Worm (Caenorhabditis elegans) whole organism, L4 larva: ENCODE results near the gene B0280.9.

ENCODE experiments used
- F37D6.2 ChIP-seq: sonication (generic microtip); optimal IDR thresholded peaks from 2 replicates; lab custom pipeline; 2016; ENCODE audit warnings: mild to moderate bottlenecking, missing genetic modification characterization, missing compliant biosample characterization
- T26A8.4 ChIP-seq: fragments of 200-800 bp; sonication (Bioruptor generic); IDR thresholded peaks from 2 replicates; pipeline ENCODE4 v1.3.6; 2022; ENCODE audit warnings: missing genetic modification characterization, missing compliant biosample characterization
- Y75B8A.6 ChIP-seq: fragments of 200-800 bp; sonication (Bioruptor generic); IDR thresholded peaks from 2 replicates; pipeline ENCODE4 v1.3.6; 2022; ENCODE audit warnings: missing genetic modification reagents, missing genetic modification characterization, missing compliant biosample characterization
- ZK337.2 ChIP-seq: fragments of 200-800 bp; sonication (Bioruptor generic); IDR thresholded peaks from 2 replicates; pipeline ENCODE4 v1.3.6; 2022; ENCODE audit warnings: missing genetic modification reagents, missing genetic modification characterization, missing compliant biosample characterization
- aha-1 ChIP-seq: fragments of 150-350 bp; peaks from one replicate; lab custom pipeline; 2014; ENCODE audit warnings: missing biosample characterization, missing genetic modification characterization
- ceh-82 ChIP-seq: sonication (generic microtip); optimal IDR thresholded peaks from 2 replicates; lab custom pipeline; 2017; ENCODE audit warnings: missing biosample characterization, missing genetic modification characterization
- ces-1 ChIP-seq: fragments of 150-350 bp; sonication (generic microtip); optimal IDR thresholded peaks from 4 replicates; lab custom pipeline; 2014; ENCODE audit warnings: missing biosample characterization, missing genetic modification reagents, missing genetic modification characterization
- ctbp-1 ChIP-seq: fragments of 200-800 bp; sonication (Bioruptor generic); IDR thresholded peaks from 2 replicates; pipeline ENCODE4 v1.3.6; 2022; ENCODE audit warnings: missing genetic modification reagents, missing genetic modification characterization, missing compliant biosample characterization
- daf-19 ChIP-seq: fragments of 200-800 bp; sonication (Bioruptor generic); conservative IDR thresholded peaks from 2 replicates; pipeline ENCODE4 v1.3.6; 2022; ENCODE audit warnings: missing genetic modification characterization, missing compliant biosample characterization
- dmd-6 ChIP-seq: fragments of 200-800 bp; sonication (Bioruptor generic); IDR thresholded peaks from 2 replicates; pipeline ENCODE4 v1.3.6; 2022; ENCODE audit warnings: missing genetic modification reagents, missing genetic modification characterization, missing compliant biosample characterization
- dmd-9 ChIP-seq: fragments of 200-800 bp; sonication (Bioruptor generic); IDR thresholded peaks from 2 replicates; pipeline ENCODE4 v1.3.6; 2022; ENCODE audit warnings: missing genetic modification reagents, missing genetic modification characterization, missing compliant biosample characterization
- dpl-1 ChIP-seq: fragments of 150-350 bp; optimal IDR thresholded peaks from 2 replicates; lab custom pipeline; 2014; ENCODE audit warnings: missing biosample characterization, missing genetic modification reagents, missing genetic modification characterization
- dve-1 ChIP-seq: sonication (generic microtip); optimal IDR thresholded peaks from 2 replicates; lab custom pipeline; 2017; ENCODE audit warnings: antibody characterized with exemption, mild to moderate bottlenecking, missing genetic modification characterization, missing compliant biosample characterization; ENCODE audit not compliant: insufficient read depth
- gei-8 ChIP-seq: fragments of 200-800 bp; sonication (Bioruptor generic); optimal IDR thresholded peaks from 2 replicates; lab custom pipeline; 2018; ENCODE audit warnings: mild to moderate bottlenecking, missing genetic modification characterization, missing compliant biosample characterization
- hif-1 ChIP-seq, 2 experiments: sonication (generic microtip); optimal IDR thresholded peaks; 2 replicates each; lab custom pipeline; 2016 to 2017; ENCODE audit warnings: missing compliant biosample characterization in 2 of 2, missing genetic modification characterization in 2 of 2, missing genetic modification reagents in 2 of 2, missing genotype in 2 of 2, mild to moderate bottlenecking in 1 of 2
- hlh-30 ChIP-seq: sonication (generic microtip); optimal IDR thresholded peaks from 2 replicates; lab custom pipeline; 2017; ENCODE audit warnings: antibody characterized with exemption, mild to moderate bottlenecking, missing genetic modification characterization, missing compliant biosample characterization; ENCODE audit not compliant: insufficient read depth
- hmg-1.1 ChIP-seq: fragments of 200-800 bp; sonication (Bioruptor generic); IDR thresholded peaks from 2 replicates; pipeline ENCODE4 v1.3.6; 2022; ENCODE audit warnings: missing genetic modification reagents, missing genetic modification characterization, missing compliant biosample characterization
- lim-7 ChIP-seq: fragments of 200-800 bp; sonication (Bioruptor generic); IDR thresholded peaks from 2 replicates; pipeline ENCODE4 v1.3.6; 2022; ENCODE audit warnings: missing genetic modification characterization, missing compliant biosample characterization
- madf-9 ChIP-seq: fragments of 200-800 bp; sonication (Bioruptor generic); conservative IDR thresholded peaks from 2 replicates; pipeline ENCODE4 v1.3.6; 2022; ENCODE audit warnings: missing genetic modification reagents, missing genetic modification characterization, missing compliant biosample characterization
- mdl-1 ChIP-seq, 2 experiments: fragments of 150-350 bp in 1 of 2; sonication (generic microtip) in 1 of 2; optimal IDR thresholded peaks; 2 replicates each; lab custom pipeline; 2014 to 2017; ENCODE audit warnings: missing biosample characterization in 2 of 2, missing genetic modification characterization in 2 of 2
- mep-1 ChIP-seq: fragments of 150-350 bp; sonication (generic microtip); optimal IDR thresholded peaks from 3 replicates; lab custom pipeline; 2014; ENCODE audit warnings: missing biosample characterization, missing genetic modification characterization
- mes-2 ChIP-seq: sonication (generic microtip); optimal IDR thresholded peaks from 2 replicates; lab custom pipeline; 2016; ENCODE audit warnings: missing genotype, mild to moderate bottlenecking, missing genetic modification characterization, missing compliant biosample characterization; ENCODE audit not compliant: poor library complexity, severe bottlenecking
- mxl-3 ChIP-seq: fragments of 200-800 bp; sonication (Bioruptor generic); optimal IDR thresholded peaks from 2 replicates; lab custom pipeline; 2018; ENCODE audit warnings: mild to moderate bottlenecking, missing genetic modification characterization, missing compliant biosample characterization
- nhr-102 ChIP-seq: sonication (generic microtip); optimal IDR thresholded peaks from 2 replicates; lab custom pipeline; 2016; ENCODE audit warnings: mild to moderate bottlenecking, missing genetic modification characterization, moderate library complexity, missing compliant biosample characterization
- nhr-25 ChIP-seq: sonication (generic microtip); optimal IDR thresholded peaks from 2 replicates; lab custom pipeline; 2017; ENCODE audit warnings: missing genetic modification characterization, mild to moderate bottlenecking, missing compliant biosample characterization, antibody characterized with exemption, moderate library complexity, borderline replicate concordance; ENCODE audit not compliant: insufficient read depth
- nhr-28 ChIP-seq: fragments of 150-350 bp; optimal IDR thresholded peaks from 2 replicates; lab custom pipeline; 2014; ENCODE audit warnings: missing biosample characterization, missing genetic modification characterization
- nhr-41 ChIP-seq: fragments of 200-800 bp; sonication (Bioruptor generic); IDR thresholded peaks from 2 replicates; pipeline ENCODE4 v1.3.6; 2022; ENCODE audit warnings: missing genetic modification reagents, missing genetic modification characterization, missing compliant biosample characterization
- pha-4 ChIP-seq, 2 experiments: fragments of 150-350 bp in 1 of 2; fragments of 200-800 bp in 1 of 2; sonication (Bioruptor generic) in 1 of 2; IDR thresholded peaks in 1 of 2; optimal IDR thresholded peaks in 1 of 2; 2 replicates each; pipeline versions ENCODE4 v1.3.6 to Lab custom; 2014 to 2022; ENCODE audit warnings: missing genetic modification characterization in 2 of 2, missing genetic modification reagents in 2 of 2, missing biosample characterization in 1 of 2, missing compliant biosample characterization in 1 of 2
- sdz-12 ChIP-seq: fragments of 200-800 bp; sonication (Bioruptor generic); optimal IDR thresholded peaks from 2 replicates; lab custom pipeline; 2018; ENCODE audit warnings: mild to moderate bottlenecking, missing genetic modification characterization, missing compliant biosample characterization
- snpc-1.2 ChIP-seq: fragments of 200-800 bp; sonication (Bioruptor generic); IDR thresholded peaks from 2 replicates; pipeline ENCODE4 v1.3.6; 2022; ENCODE audit warnings: missing genetic modification reagents, missing genetic modification characterization, missing compliant biosample characterization
- tra-1 ChIP-seq: fragments of 200-800 bp; sonication (Bioruptor generic); IDR thresholded peaks from 2 replicates; pipeline ENCODE4 v1.3.6; 2022; ENCODE audit warnings: missing genetic modification reagents, missing genetic modification characterization, missing compliant biosample characterization
- unc-130 ChIP-seq: sonication (generic microtip); optimal IDR thresholded peaks from 2 replicates; lab custom pipeline; 2016; ENCODE audit warnings: missing genetic modification reagents, missing genetic modification characterization, missing compliant biosample characterization
- unc-62 ChIP-seq, 3 experiments: fragments of 150-350 bp in 1 of 3; sonication (generic microtip); optimal IDR thresholded peaks in 2 of 3; peaks in 1 of 3; 1 replicate in 1 of 3; 2 replicates in 2 of 3; lab custom pipeline; 2014 to 2017; ENCODE audit warnings: missing biosample characterization in 3 of 3, missing genetic modification characterization in 3 of 3, missing genetic modification reagents in 3 of 3, missing genotype in 1 of 3
- vab-7 ChIP-seq: fragments of 200-800 bp; sonication (Bioruptor generic); IDR thresholded peaks from 2 replicates; pipeline ENCODE4 v1.3.6; 2022; ENCODE audit warnings: missing genetic modification reagents, missing genetic modification characterization, missing compliant biosample characterization
- zfp-2 ChIP-seq: sonication (generic microtip); optimal IDR thresholded peaks from 2 replicates; lab custom pipeline; 2016; ENCODE audit warnings: mild to moderate bottlenecking, missing genetic modification characterization, missing compliant biosample characterization
- zfp-3 ChIP-seq: fragments of 200-800 bp; sonication (Bioruptor generic); conservative IDR thresholded peaks from 2 replicates; pipeline ENCODE4 v1.3.6; 2022; ENCODE audit warnings: missing genetic modification reagents, missing genetic modification characterization, missing compliant biosample characterization
- zip-11 ChIP-seq: fragments of 200-800 bp; sonication (Bioruptor generic); IDR thresholded peaks from 2 replicates; pipeline ENCODE4 v1.3.6; 2022; ENCODE audit warnings: missing genetic modification characterization, missing compliant biosample characterization
- ztf-11 ChIP-seq: fragments of 150-350 bp; optimal IDR thresholded peaks from 2 replicates; lab custom pipeline; 2014; ENCODE audit warnings: missing biosample characterization, missing genetic modification characterization
- ztf-7 ChIP-seq: fragments of 150-350 bp; optimal IDR thresholded peaks from 2 replicates; lab custom pipeline; 2014; ENCODE audit warnings: missing biosample characterization, missing genetic modification characterization

The B0280.9 gene

DNA sequence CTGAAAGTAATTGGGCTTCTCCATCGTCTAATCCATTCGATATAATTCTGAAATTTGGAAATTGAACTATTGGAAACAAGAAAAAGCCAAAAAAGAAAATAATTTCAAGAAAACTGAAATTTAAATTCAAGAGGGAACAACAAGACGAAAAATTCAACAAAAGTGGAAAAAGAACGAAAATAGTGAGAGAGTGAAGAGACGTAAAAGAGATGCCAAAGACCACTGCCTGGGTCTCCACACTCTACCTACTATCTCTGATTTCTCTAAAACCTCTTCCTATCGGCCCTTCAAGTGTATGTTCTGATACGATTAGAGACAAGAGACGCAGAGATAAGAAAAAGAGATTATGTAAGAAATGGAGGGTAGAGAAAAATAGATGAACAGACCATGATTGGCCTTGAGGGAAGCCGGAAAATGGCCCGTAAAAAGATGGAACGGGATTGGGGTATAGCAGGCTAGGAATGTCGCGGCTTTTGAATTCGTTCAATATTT is 31.1 kb upstream of the B0280.9 start, which contains the start of gene ogt-1 (continued):
- TF ChIP-seq gei-8 (GFP tag; lab: Kevin White, UChicago) = no peak
- peak; percentile 61 for TF ChIP-seq dpl-1 (GFP tag; lab: Kevin White, UChicago)
- 0 out of 2 replicates have a peak, but pooled peaks have one; percentile 34 for TF ChIP-seq daf-19 (GFP tag; lab: Robert Waterston, UW)
- peak; percentile 82 for TF ChIP-seq hmg-1.1
- no peak for TF ChIP-seq ztf-11 (tag; lab: Kevin White, UChicago)
- TF ChIP-seq ces-1 = peak; percentile 58
- TF ChIP-seq zip-11 (GFP tag; lab: Robert Waterston, UW) = no peak
- TF ChIP-seq Y75B8A.6 (GFP tag; lab: Robert Waterston, UW) = no peak
- peak; percentile 79 for TF ChIP-seq dmd-6 (GFP tag; lab: Robert Waterston, UW)
- peak; percentile 65; the same call in 1 of the 2 replicates for TF ChIP-seq pha-4 (GFP tag; IDR thresholded peaks at IDR 0.05; lab: Robert Waterston, UW)
- peak; percentile 91 for TF ChIP-seq pha-4 (tag; optimal IDR thresholded peaks at IDR 0.05; lab: Kevin White, UChicago)
- TF ChIP-seq nhr-41 (GFP tag; lab: Robert Waterston, UW) = no peak
- no peak for TF ChIP-seq sdz-12 (GFP tag; lab: Kevin White, UChicago)
- no peak for TF ChIP-seq unc-130 (GFP tag; lab: Kevin White, UChicago)
- peak; percentile 81 for TF ChIP-seq mes-2 (tag; lab: Kevin White, UChicago)
- peak; percentile 72 for TF ChIP-seq aha-1 (tag; lab: Kevin White, UChicago)
- TF ChIP-seq nhr-28 = peak; percentile 65
- TF ChIP-seq F37D6.2 = peak; percentile 40
- no peak for TF ChIP-seq dmd-9 (GFP tag; lab: Robert Waterston, UW)

- TF ChIP-seq ZK337.2 (GFP tag; lab: Robert Waterston, UW) = no peak
- TF ChIP-seq ctbp-1 (GFP tag; lab: Robert Waterston, UW) = 0 out of 2 replicates have a peak, but pooled peaks have one; percentile 37
- TF ChIP-seq gei-8 (GFP tag; lab: Kevin White, UChicago) = no peak
- no peak for TF ChIP-seq madf-9
- TF ChIP-seq vab-7 = no peak
- peak; percentile 2 for TF ChIP-seq mep-1 (tag; lab: Kevin White, UChicago)
- no peak for TF ChIP-seq zfp-2 (tag; lab: Kevin White, UChicago)
- no peak for TF ChIP-seq hif-1 (tag; optimal IDR thresholded peaks at IDR 0.05; lab: Kevin White, UChicago)
- TF ChIP-seq ceh-82 (tag; lab: Kevin White, UChicago) = no peak
- TF ChIP-seq T26A8.4 (GFP tag; lab: Robert Waterston, UW) = 0 out of 2 replicates have a peak, but pooled peaks have one; percentile 7
- TF ChIP-seq ztf-7 (tag; lab: Kevin White, UChicago) = no peak
- no peak for TF ChIP-seq hlh-30 (tag; lab: Kevin White, UChicago)
- no peak for TF ChIP-seq mxl-3 (GFP tag; lab: Kevin White, UChicago)
- no peak for TF ChIP-seq mdl-1 (tag; optimal IDR thresholded peaks at IDR 0.05; lab: Kevin White, UChicago)
Measured at ce11 chrIII:7152569-7152968, 29.9 kb upstream of the B0280.9 start.

DNA sequence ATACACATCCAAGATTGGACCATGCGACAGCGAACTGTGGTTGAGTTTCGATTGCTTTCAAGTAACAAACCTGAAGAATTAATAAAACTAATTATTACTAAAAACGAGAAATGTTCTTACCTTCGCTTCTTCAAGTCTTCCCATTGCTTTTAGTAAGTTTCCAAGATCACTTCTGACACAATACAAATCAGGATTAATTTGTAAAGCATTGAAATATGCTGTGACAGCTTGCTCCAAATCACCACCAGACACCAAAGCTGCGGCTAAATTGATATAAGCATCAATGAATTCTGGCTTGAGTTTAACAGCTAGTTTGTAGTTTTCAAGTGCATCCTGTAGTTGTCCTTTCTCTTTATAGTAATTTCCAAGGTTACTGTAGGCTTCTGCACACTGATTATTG is 27.5 kb upstream of the B0280.9 start:
- TF ChIP-seq snpc-1.2 (GFP tag; lab: Robert Waterston, UW) = no peak
- no peak for TF ChIP-seq zfp-3
- no peak for TF ChIP-seq pha-4 (GFP tag; IDR thresholded peaks at IDR 0.05; lab: Robert Waterston, UW)
- no peak for TF ChIP-seq pha-4 (tag; optimal IDR thresholded peaks at IDR 0.05; lab: Kevin White, UChicago)
- TF ChIP-seq ceh-82 (tag; lab: Kevin White, UChicago) = no peak
- TF ChIP-seq tra-1 = no peak
- no peak for TF ChIP-seq nhr-102 (tag; lab: Kevin White, UChicago)
- no peak for TF ChIP-seq mes-2 (tag; lab: Kevin White, UChicago)
- no peak for TF ChIP-seq dve-1 (tag; lab: Kevin White, UChicago)
- peak in 1 of 2 experiments; percentile 54 for TF ChIP-seq unc-62 (GFP tag; optimal IDR thresholded peaks at IDR 0.05 in 1 of 2; lab: Kevin White, UChicago)
- TF ChIP-seq unc-62 (tag; optimal IDR thresholded peaks at IDR 0.05; lab: Kevin White, UChicago) = no peak
- no peak for TF ChIP-seq hlh-30 (tag; lab: Kevin White, UChicago)
- TF ChIP-seq aha-1 (tag; lab: Kevin White, UChicago) = peak; percentile 91
- no peak for TF ChIP-seq lim-7 (GFP tag; lab: Robert Waterston, UW)
- TF ChIP-seq nhr-25 (tag; lab: Kevin White, UChicago) = no peak
